Fruit fly (Drosophila melanogaster) whole organism, embryonic: ENCODE measurements around the gene CG15142.

Source experiments
- ATbp ChIP-seq: fragments of 200-800 bp; sonication (Bioruptor generic); optimal IDR thresholded peaks from 2 replicates; lab custom pipeline; 2017; ENCODE audit warnings: missing biosample characterization, mild to moderate bottlenecking, missing genetic modification characterization, missing genetic modification reagents
- Aef1 ChIP-seq: fragments of 200-800 bp; sonication (Bioruptor generic); IDR thresholded peaks from 3 replicates; pipeline ENCODE4 v1.3.6; 2022; ENCODE audit warnings: missing biosample characterization, missing genetic modification characterization
- Atf-2 ChIP-seq: fragments of 200-800 bp; sonication (Bioruptor generic); optimal IDR thresholded peaks from 2 replicates; lab custom pipeline; 2016; ENCODE audit warnings: missing biosample characterization, missing genetic modification characterization
- Bgb ChIP-seq: fragments of 200-800 bp; sonication (Bioruptor generic); IDR thresholded peaks from 2 replicates; pipeline ENCODE4 v1.3.6; 2022; ENCODE audit warnings: missing biosample characterization, missing genetic modification characterization; ENCODE audit not compliant: partially characterized antibody
- Bteb2 ChIP-seq: fragments of 200-800 bp; sonication (Bioruptor generic); optimal IDR thresholded peaks from 2 replicates; lab custom pipeline; 2016; ENCODE audit warnings: missing biosample characterization, missing genetic modification characterization
- CG10267 ChIP-seq: fragments of 200-800 bp; sonication (Bioruptor generic); optimal IDR thresholded peaks from 2 replicates; lab custom pipeline; 2018; ENCODE audit warnings: missing biosample characterization, mild to moderate bottlenecking, missing genetic modification characterization, moderate library complexity
- CG10274 ChIP-seq: fragments of 200-800 bp; sonication (Bioruptor generic); optimal IDR thresholded peaks from 3 replicates; lab custom pipeline; 2017; ENCODE audit warnings: missing biosample characterization, mild to moderate bottlenecking, missing genetic modification characterization
- CG10979 ChIP-seq: fragments of 200-800 bp; sonication (Bioruptor generic); optimal IDR thresholded peaks from 2 replicates; lab custom pipeline; 2018; ENCODE audit warnings: missing biosample characterization, mild to moderate bottlenecking, missing genetic modification characterization, moderate library complexity
- CG12391 ChIP-seq: fragments of 200-800 bp; sonication (Bioruptor generic); optimal IDR thresholded peaks from 3 replicates; lab custom pipeline; 2018; ENCODE audit warnings: missing biosample characterization, mild to moderate bottlenecking, missing genetic modification characterization, moderate library complexity
- CG12769 ChIP-seq: fragments of 200-800 bp; sonication (Bioruptor generic); optimal IDR thresholded peaks from 2 replicates; lab custom pipeline; 2019; ENCODE audit warnings: missing biosample characterization, mild to moderate bottlenecking, missing genetic modification characterization, moderate library complexity
- CG15073 ChIP-seq: fragments of 200-800 bp; sonication (Bioruptor generic); optimal IDR thresholded peaks from 2 replicates; lab custom pipeline; 2016; ENCODE audit warnings: missing biosample characterization, missing genetic modification characterization
- CG1602 ChIP-seq: fragments of 200-800 bp; sonication (Bioruptor generic); optimal IDR thresholded peaks from 3 replicates; lab custom pipeline; 2016; ENCODE audit warnings: missing biosample characterization, missing genetic modification characterization
- CG18011 ChIP-seq: fragments of 200-800 bp; sonication (Bioruptor generic); optimal IDR thresholded peaks from 2 replicates; lab custom pipeline; 2017; ENCODE audit warnings: missing biosample characterization, missing genetic modification characterization, mild to moderate bottlenecking, moderate library complexity, missing genotype
- CG1832 ChIP-seq: fragments of 200-800 bp; sonication (Bioruptor generic); optimal IDR thresholded peaks from 2 replicates; lab custom pipeline; 2017; ENCODE audit warnings: missing biosample characterization, mild to moderate bottlenecking, missing genetic modification characterization, inconsistent platforms
- CG2875 ChIP-seq: fragments of 200-800 bp; sonication (Bioruptor generic); optimal IDR thresholded peaks from 2 replicates; lab custom pipeline; 2017; ENCODE audit warnings: missing biosample characterization, mild to moderate bottlenecking, missing genetic modification characterization, missing genetic modification reagents
- CG32767 ChIP-seq: fragments of 200-800 bp; sonication (Bioruptor generic); IDR thresholded peaks from 2 replicates; pipeline ENCODE4 v1.3.6; 2022; ENCODE audit warnings: missing biosample characterization, missing genetic modification characterization
- CG33213 ChIP-seq: fragments of 200-800 bp; sonication (Bioruptor generic); optimal IDR thresholded peaks from 3 replicates; lab custom pipeline; 2016; ENCODE audit warnings: missing biosample characterization, missing genetic modification characterization
- CG3407 ChIP-seq: fragments of 200-800 bp; sonication (Bioruptor generic); optimal IDR thresholded peaks from 2 replicates; lab custom pipeline; 2018; ENCODE audit warnings: missing biosample characterization, mild to moderate bottlenecking, missing genetic modification characterization
- CG43689 ChIP-seq: fragments of 200-800 bp; sonication (Bioruptor generic); IDR thresholded peaks from 2 replicates; pipeline ENCODE4 v1.3.6; 2022; ENCODE audit warnings: missing biosample characterization, missing genetic modification characterization
- CG6791 ChIP-seq: fragments of 200-800 bp; sonication (Bioruptor generic); IDR thresholded peaks from 3 replicates; pipeline ENCODE4 v1.3.6; 2022; ENCODE audit warnings: missing biosample characterization, missing genetic modification characterization; ENCODE audit not compliant: partially characterized antibody
- CG6854 ChIP-seq: fragments of 200-800 bp; sonication (Bioruptor generic); optimal IDR thresholded peaks from 3 replicates; lab custom pipeline; 2017; ENCODE audit warnings: missing biosample characterization, mild to moderate bottlenecking, missing genetic modification characterization
- CG7271 ChIP-seq: fragments of 200-800 bp; sonication (Bioruptor generic); optimal IDR thresholded peaks from 2 replicates; lab custom pipeline; 2018; ENCODE audit warnings: missing biosample characterization, mild to moderate bottlenecking, missing genetic modification characterization, moderate library complexity
- CG7357 ChIP-seq: fragments of 200-800 bp; sonication (Bioruptor generic); IDR thresholded peaks from 3 replicates; pipeline ENCODE4 v1.3.6; 2022; ENCODE audit warnings: missing biosample characterization, missing genetic modification characterization
- CG8478 ChIP-seq: fragments of >200 bp; optimal IDR thresholded peaks from 2 replicates; lab custom pipeline; 2018
- CG9876 ChIP-seq: fragments of 200-800 bp; sonication (Bioruptor generic); optimal IDR thresholded peaks from 2 replicates; lab custom pipeline; 2016; ENCODE audit warnings: missing biosample characterization, missing genetic modification characterization
- Deaf1 ChIP-seq: fragments of 200-800 bp; optimal IDR thresholded peaks from 3 replicates; lab custom pipeline; 2019; ENCODE audit warnings: missing biosample characterization, mild to moderate bottlenecking, missing genetic modification characterization, moderate library complexity
- Dfd ChIP-seq, 2 experiments: fragments of >200 bp; optimal IDR thresholded peaks; 2 replicates each; lab custom pipeline; 2017; ENCODE audit warnings: missing biosample characterization in 2 of 2, missing genetic modification characterization in 2 of 2
- Fer1 ChIP-seq: fragments of 200-800 bp; sonication (Bioruptor generic); optimal IDR thresholded peaks from 2 replicates; lab custom pipeline; 2017; ENCODE audit warnings: missing biosample characterization, mild to moderate bottlenecking, missing genetic modification characterization
- Hmx ChIP-seq: fragments of 200-800 bp; sonication (Bioruptor generic); optimal IDR thresholded peaks from 2 replicates; lab custom pipeline; 2016; ENCODE audit warnings: missing biosample characterization, missing genetic modification characterization
- Hr51 ChIP-seq, 2 experiments: fragments of 200-800 bp; sonication (Bioruptor generic); optimal IDR thresholded peaks; 2 replicates in 1 of 2; 3 replicates in 1 of 2; lab custom pipeline; 2016 to 2018; ENCODE audit warnings: missing biosample characterization in 2 of 2, missing genetic modification characterization in 2 of 2, mild to moderate bottlenecking in 1 of 2, moderate library complexity in 1 of 2
- Opbp ChIP-seq: fragments of 200-800 bp; sonication (Bioruptor generic); IDR thresholded peaks from 3 replicates; pipeline ENCODE4 v1.3.6; 2022; ENCODE audit warnings: missing biosample characterization, missing genetic modification characterization; ENCODE audit not compliant: partially characterized antibody
- Tbp ChIP-seq: fragments of >200 bp; optimal IDR thresholded peaks from 2 replicates; lab custom pipeline; 2018; ENCODE audit warnings: missing biosample characterization, missing genetic modification characterization
- ab ChIP-seq: fragments of 200-800 bp; sonication (Bioruptor generic); optimal IDR thresholded peaks from 2 replicates; lab custom pipeline; 2016; ENCODE audit warnings: missing biosample characterization, missing genetic modification characterization
- ash1 ChIP-seq: fragments of 200-800 bp; sonication (Bioruptor generic); optimal IDR thresholded peaks from 2 replicates; lab custom pipeline; 2018; ENCODE audit warnings: missing biosample characterization, mild to moderate bottlenecking, missing genetic modification characterization
- bowl ChIP-seq: fragments of 200-800 bp; sonication (Bioruptor generic); IDR thresholded peaks from 2 replicates; pipeline ENCODE4 v1.3.6; 2022; ENCODE audit warnings: missing biosample characterization, missing genetic modification characterization
- chinmo ChIP-seq: fragments of 200-800 bp; sonication (Bioruptor generic); IDR thresholded peaks from 4 replicates; pipeline ENCODE4 v1.3.6; 2022; ENCODE audit warnings: missing biosample characterization, missing genetic modification characterization; ENCODE audit not compliant: partially characterized antibody
- crc ChIP-seq: fragments of 200-800 bp; sonication (Bioruptor generic); optimal IDR thresholded peaks from 2 replicates; lab custom pipeline; 2016; ENCODE audit warnings: missing biosample characterization, missing genetic modification characterization
- dimm ChIP-seq: fragments of 200-800 bp; sonication (Bioruptor generic); IDR thresholded peaks from 2 replicates; pipeline ENCODE4 v1.3.6; 2022; ENCODE audit warnings: missing biosample characterization, missing genetic modification characterization
- gcm2 ChIP-seq: fragments of 200-800 bp; sonication (Bioruptor generic); optimal IDR thresholded peaks from 2 replicates; lab custom pipeline; 2016; ENCODE audit warnings: missing biosample characterization, missing genetic modification characterization
- gsb ChIP-seq: fragments of 200-800 bp; sonication (Bioruptor generic); IDR thresholded peaks from 2 replicates; pipeline ENCODE4 v1.3.6; 2022; ENCODE audit warnings: missing biosample characterization, missing genetic modification characterization
- klu ChIP-seq: fragments of 200-800 bp; sonication (Bioruptor generic); IDR thresholded peaks from 2 replicates; pipeline ENCODE4 v1.3.6; 2022; ENCODE audit warnings: missing biosample characterization, missing genetic modification characterization
- lov ChIP-seq, 2 experiments: fragments of 200-800 bp in 1 of 2; fragments of >200 bp in 1 of 2; sonication (Bioruptor generic) in 1 of 2; IDR thresholded peaks in 1 of 2; optimal IDR thresholded peaks in 1 of 2; 2 replicates in 1 of 2; 3 replicates in 1 of 2; pipeline versions ENCODE4 v1.3.6 to Lab custom; 2017 to 2022; ENCODE audit warnings: missing biosample characterization in 1 of 2, missing genetic modification characterization in 1 of 2
- mirr ChIP-seq: fragments of 200-800 bp; sonication (Bioruptor generic); optimal IDR thresholded peaks from 3 replicates; lab custom pipeline; 2018; ENCODE audit warnings: missing biosample characterization, mild to moderate bottlenecking, missing genetic modification characterization
- nerfin-1 ChIP-seq: fragments of 200-800 bp; sonication (Bioruptor generic); optimal IDR thresholded peaks from 3 replicates; lab custom pipeline; 2019; ENCODE audit warnings: missing biosample characterization, mild to moderate bottlenecking, missing genetic modification characterization, moderate library complexity
- nmo ChIP-seq: fragments of 200-800 bp; sonication (Bioruptor generic); optimal IDR thresholded peaks from 2 replicates; lab custom pipeline; 2018; ENCODE audit warnings: missing biosample characterization, mild to moderate bottlenecking, missing genetic modification characterization, moderate library complexity
- pum ChIP-seq: fragments of 200-800 bp; sonication (Bioruptor generic); optimal IDR thresholded peaks from 2 replicates; lab custom pipeline; 2016; ENCODE audit warnings: missing biosample characterization, missing genetic modification characterization
- tna ChIP-seq: fragments of 200-800 bp; sonication (Bioruptor generic); IDR thresholded peaks from 2 replicates; pipeline ENCODE4 v1.3.6; 2022; ENCODE audit warnings: missing biosample characterization, missing genetic modification characterization; ENCODE audit not compliant: partially characterized antibody
- z ChIP-seq: fragments of 200-800 bp; sonication (Bioruptor generic); IDR thresholded peaks from 3 replicates; pipeline ENCODE4 v1.3.6; 2022; ENCODE audit warnings: missing biosample characterization, missing genetic modification characterization

CG15142 gene

DNA sequence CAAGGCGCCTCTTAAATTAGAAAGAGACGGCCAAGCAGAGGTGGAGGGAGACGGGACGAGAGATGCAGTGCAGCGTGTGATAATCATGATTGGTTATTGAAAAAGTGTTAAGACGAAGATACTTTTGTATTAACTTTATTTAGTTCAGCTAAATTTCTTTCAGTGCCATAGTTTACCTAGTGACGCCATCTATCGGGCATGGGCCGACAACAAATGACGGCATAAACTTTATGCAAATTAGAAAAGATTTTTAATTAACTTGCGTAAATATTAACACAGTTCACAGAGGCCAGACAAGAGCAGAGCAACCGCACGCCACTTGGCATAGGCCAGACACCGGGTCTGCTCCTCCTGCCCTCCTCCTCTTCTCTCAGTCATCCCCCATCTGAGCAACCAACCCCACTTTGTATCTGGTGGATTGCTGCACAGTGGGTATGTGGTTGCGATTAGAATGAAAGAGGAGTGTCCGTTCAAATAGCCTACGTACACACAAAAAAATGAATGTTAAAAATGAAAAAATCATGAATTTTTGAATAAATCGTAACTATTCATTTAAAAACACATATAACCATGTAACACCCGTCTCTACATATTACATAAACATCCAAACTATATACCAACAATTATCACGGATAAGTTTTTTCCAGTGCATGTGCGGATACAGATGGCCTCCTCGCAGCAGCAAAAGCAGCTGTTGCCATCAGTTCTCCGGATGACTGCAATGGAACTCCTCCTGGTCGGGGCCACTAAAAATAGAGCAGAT, 32.5 kb downstream of the CG15142 start (continued):
- TF ChIP-seq Tbp (GFP tag; lab: Kevin White, UChicago) (no peak), CG8478 (lab: Kevin White, UChicago) (no peak), Fer1 (GFP tag; lab: Kevin White, UChicago) (peak; percentile 85), Atf-2 (GFP tag; lab: Kevin White, UChicago) (peak; percentile 80), gcm2 (GFP tag; lab: Kevin White, UChicago) (no peak), CG18011 (GFP tag; lab: Kevin White, UChicago) (peak; percentile 30), lov (optimal IDR thresholded peaks at IDR 0.05; lab: Kevin White, UChicago) (no peak), lov (GFP tag; IDR thresholded peaks at IDR 0.05; lab: Robert Waterston, UW) (peak; percentile 71; the same call in 2 of the 3 replicates), CG9876 (peak; percentile 74), Hmx (GFP tag; lab: Kevin White, UChicago) (no peak), tna (GFP tag; lab: Robert Waterston, UW) (no peak), CG12769 (peak; percentile 86), gsb (GFP tag; lab: Robert Waterston, UW) (peak; percentile 57; the same call in 1 of the 2 replicates), CG10274 (no peak), CG6854 (peak; percentile 54), CG10979 (tag; lab: Kevin White, UChicago) (peak; percentile 89), Bgb (GFP tag; lab: Robert Waterston, UW) (no peak), nerfin-1 (tag; lab: Kevin White, UChicago) (peak; percentile 84), Bteb2 (GFP tag; lab: Kevin White, UChicago) (peak; percentile 70), dimm (GFP tag; lab: Robert Waterston, UW) (peak; percentile 62; the same call in 1 of the 2 replicates), CG32767 (GFP tag; lab: Robert Waterston, UW) (peak; percentile 79), CG1602 (peak; percentile 71), Hr51 (GFP tag; optimal IDR thresholded peaks at IDR 0.05; lab: Kevin White, UChicago) (peak; percentile 64 to 87), klu (peak; percentile 52; the same call in 1 of the 2 replicates), CG43689 (GFP tag; lab: Robert Waterston, UW) (no peak), Deaf1 (tag; lab: Kevin White, UChicago) (no peak), CG2875 (GFP tag; lab: Kevin White, UChicago) (peak; percentile 68), mirr (no peak), chinmo (GFP tag; lab: Robert Waterston, UW) (no peak), CG6791 (no peak), CG7271 (tag; lab: Kevin White, UChicago) (peak; percentile 62), CG12391 (tag; lab: Kevin White, UChicago) (no peak), crc (GFP tag; lab: Kevin White, UChicago) (peak; percentile 74), nmo (GFP tag; lab: Kevin White, UChicago) (peak; percentile 91), Aef1 (GFP tag; lab: Robert Waterston, UW) (peak; percentile 70; the same call in 2 of the 3 replicates), CG1832 (no peak), CG10267 (tag; lab: Kevin White, UChicago) (peak; percentile 79), z (GFP tag; lab: Robert Waterston, UW) (no peak), Dfd (GFP tag; optimal IDR thresholded peaks at IDR 0.05; lab: Kevin White, UChicago) (no peak), CG3407 (GFP tag; lab: Kevin White, UChicago) (peak; percentile 58), ATbp (GFP tag; lab: Kevin White, UChicago) (peak; percentile 83), ab (no peak), ash1 (GFP tag; lab: Kevin White, UChicago) (no peak), Opbp (GFP tag; lab: Robert Waterston, UW) (no peak), CG33213 (peak; percentile 70), pum (GFP tag; lab: Kevin White, UChicago) (peak; percentile 81), CG7357 (GFP tag; lab: Robert Waterston, UW) (peak; percentile 65; the same call in 1 of the 3 replicates), CG15073 (GFP tag; lab: Kevin White, UChicago) (peak; percentile 23), bowl (GFP tag; lab: Robert Waterston, UW) (peak; percentile 66; the same call in 1 of the 2 replicates)
